Fruit fly (Drosophila melanogaster) whole organism, prepupa: Measurements from ENCODE around the gene hec.

Source experiments
- CG10669 ChIP-seq: fragments of 200-800 bp; sonication (Bioruptor generic); optimal IDR thresholded peaks from 3 replicates; lab custom pipeline; 2018; ENCODE audit warnings: missing biosample characterization, mild to moderate bottlenecking, missing genetic modification characterization, moderate library complexity
- CG1621 ChIP-seq: fragments of 200-800 bp; sonication (Bioruptor generic); optimal IDR thresholded peaks from 3 replicates; lab custom pipeline; 2018; ENCODE audit warnings: missing biosample characterization, mild to moderate bottlenecking, missing genetic modification characterization
- CG16779 ChIP-seq: fragments of 200-800 bp; sonication (Bioruptor generic); optimal IDR thresholded peaks from 3 replicates; lab custom pipeline; 2017; ENCODE audit warnings: missing biosample characterization, mild to moderate bottlenecking, missing genetic modification characterization
- CG3032 ChIP-seq: fragments of 200-800 bp; optimal IDR thresholded peaks from 2 replicates; lab custom pipeline; 2019; ENCODE audit warnings: missing biosample characterization, mild to moderate bottlenecking, missing genetic modification characterization, moderate library complexity
- CG31627 ChIP-seq: fragments of 200-800 bp; sonication (Bioruptor generic); optimal IDR thresholded peaks from 3 replicates; lab custom pipeline; 2016; ENCODE audit warnings: missing biosample characterization, missing genetic modification characterization
- CG32006 ChIP-seq: fragments of 200-800 bp; sonication (Bioruptor generic); optimal IDR thresholded peaks from 3 replicates; lab custom pipeline; 2017; ENCODE audit warnings: missing biosample characterization, mild to moderate bottlenecking, missing genetic modification characterization
- CG3919 ChIP-seq: fragments of 200-800 bp; sonication (Bioruptor generic); optimal IDR thresholded peaks from 3 replicates; lab custom pipeline; 2016; ENCODE audit warnings: missing biosample characterization, missing genetic modification characterization
- CG6276 ChIP-seq: fragments of 200-800 bp; sonication (Bioruptor generic); optimal IDR thresholded peaks from 2 replicates; lab custom pipeline; 2017; ENCODE audit warnings: missing biosample characterization, mild to moderate bottlenecking, missing genetic modification characterization
- Eip78C ChIP-seq: fragments of 200-800 bp; sonication (Bioruptor generic); peaks from one replicate; lab custom pipeline; 2016; ENCODE audit warnings: missing biosample characterization, missing genetic modification characterization
- Ets96B ChIP-seq: fragments of 200-800 bp; optimal IDR thresholded peaks from 2 replicates; lab custom pipeline; 2019; ENCODE audit warnings: missing biosample characterization, mild to moderate bottlenecking, missing genetic modification characterization, moderate library complexity
- Hr38 ChIP-seq: sonication (Bioruptor generic); optimal IDR thresholded peaks from 2 replicates; lab custom pipeline; 2016; ENCODE audit warnings: missing biosample characterization, missing genetic modification characterization
- Hr39 ChIP-seq: fragments of 200-800 bp; sonication (Bioruptor generic); optimal IDR thresholded peaks from 2 replicates; lab custom pipeline; 2016; ENCODE audit warnings: missing biosample characterization, missing genetic modification characterization
- Hr4 ChIP-seq: fragments of 200-800 bp; sonication (Bioruptor generic); optimal IDR thresholded peaks from 3 replicates; lab custom pipeline; 2016; ENCODE audit warnings: missing biosample characterization, missing genetic modification characterization
- Met ChIP-seq: fragments of 200-800 bp; sonication (Bioruptor generic); optimal IDR thresholded peaks from 3 replicates; lab custom pipeline; 2016; ENCODE audit warnings: missing biosample characterization, missing genetic modification characterization
- OdsH ChIP-seq: fragments of 200-800 bp; sonication (Bioruptor generic); optimal IDR thresholded peaks from 3 replicates; lab custom pipeline; 2016; ENCODE audit warnings: missing biosample characterization, missing genetic modification characterization
- Smox ChIP-seq: fragments of 200-800 bp; sonication (Bioruptor generic); optimal IDR thresholded peaks from 3 replicates; lab custom pipeline; 2016; ENCODE audit warnings: missing biosample characterization, missing genetic modification characterization
- Sox102F ChIP-seq: fragments of 200-800 bp; sonication (Bioruptor generic); optimal IDR thresholded peaks from 2 replicates; lab custom pipeline; 2016; ENCODE audit warnings: missing biosample characterization, mild to moderate bottlenecking, missing genetic modification characterization
- Sox14 ChIP-seq: fragments of 200-800 bp; sonication (Bioruptor generic); optimal IDR thresholded peaks from 3 replicates; lab custom pipeline; 2016; ENCODE audit warnings: missing biosample characterization, missing genetic modification characterization
- achi ChIP-seq: fragments of 200-800 bp; sonication (Bioruptor generic); optimal IDR thresholded peaks from 3 replicates; lab custom pipeline; 2016; ENCODE audit warnings: missing biosample characterization, missing genetic modification characterization
- acj6 ChIP-seq: fragments of 200-800 bp; sonication (Bioruptor generic); optimal IDR thresholded peaks from 3 replicates; lab custom pipeline; 2016; ENCODE audit warnings: missing biosample characterization, missing genetic modification characterization
- cyc ChIP-seq: fragments of 200-800 bp; sonication (Bioruptor generic); optimal IDR thresholded peaks from 3 replicates; lab custom pipeline; 2016; ENCODE audit warnings: missing biosample characterization, missing genetic modification characterization
- dac ChIP-seq: fragments of 200-800 bp; sonication (Bioruptor generic); optimal IDR thresholded peaks from 2 replicates; lab custom pipeline; 2017; ENCODE audit warnings: missing biosample characterization, mild to moderate bottlenecking, missing genetic modification characterization
- esn ChIP-seq: fragments of 200-800 bp; sonication (Bioruptor generic); optimal IDR thresholded peaks from 2 replicates; lab custom pipeline; 2016; ENCODE audit warnings: missing biosample characterization, mild to moderate bottlenecking, missing genetic modification characterization, moderate library complexity
- fkh ChIP-seq: fragments of 200-800 bp; sonication (Bioruptor generic); optimal IDR thresholded peaks from 3 replicates; lab custom pipeline; 2017; ENCODE audit warnings: missing biosample characterization, mild to moderate bottlenecking, missing genetic modification characterization, moderate library complexity
- lz ChIP-seq: fragments of 200-800 bp; sonication (Bioruptor generic); optimal IDR thresholded peaks from 3 replicates; lab custom pipeline; 2016; ENCODE audit warnings: missing biosample characterization, missing genetic modification characterization
- net ChIP-seq: fragments of 200-800 bp; sonication (Bioruptor generic); optimal IDR thresholded peaks from 3 replicates; lab custom pipeline; 2016; ENCODE audit warnings: missing biosample characterization, missing genetic modification characterization
- pdm3 ChIP-seq: fragments of 200-800 bp; sonication (Bioruptor generic); optimal IDR thresholded peaks from 3 replicates; lab custom pipeline; 2016; ENCODE audit warnings: missing biosample characterization, missing genetic modification characterization
- spab ChIP-seq: fragments of 200-800 bp; sonication (Bioruptor generic); optimal IDR thresholded peaks from 2 replicates; lab custom pipeline; 2017; ENCODE audit warnings: missing biosample characterization, mild to moderate bottlenecking, missing genetic modification characterization, missing genetic modification reagents
- ss ChIP-seq, 2 experiments: fragments of 200-800 bp; sonication (Bioruptor generic); optimal IDR thresholded peaks; 2 replicates in 1 of 2; 3 replicates in 1 of 2; lab custom pipeline; 2017 to 2018; ENCODE audit warnings: mild to moderate bottlenecking in 2 of 2, missing biosample characterization in 2 of 2, missing genetic modification characterization in 2 of 2, moderate library complexity in 1 of 2
- svp ChIP-seq: fragments of 200-800 bp; sonication (Bioruptor generic); peaks from one replicate; lab custom pipeline; 2016; ENCODE audit warnings: missing biosample characterization, missing genetic modification characterization
- topi ChIP-seq: fragments of 200-800 bp; sonication (Bioruptor generic); optimal IDR thresholded peaks from 3 replicates; lab custom pipeline; 2016; ENCODE audit warnings: missing biosample characterization, missing genetic modification characterization
- vri ChIP-seq: fragments of 200-800 bp; sonication (Bioruptor generic); optimal IDR thresholded peaks from 3 replicates; lab custom pipeline; 2016; ENCODE audit warnings: missing biosample characterization, mild to moderate bottlenecking, missing genetic modification characterization

Gene hec

DNA sequence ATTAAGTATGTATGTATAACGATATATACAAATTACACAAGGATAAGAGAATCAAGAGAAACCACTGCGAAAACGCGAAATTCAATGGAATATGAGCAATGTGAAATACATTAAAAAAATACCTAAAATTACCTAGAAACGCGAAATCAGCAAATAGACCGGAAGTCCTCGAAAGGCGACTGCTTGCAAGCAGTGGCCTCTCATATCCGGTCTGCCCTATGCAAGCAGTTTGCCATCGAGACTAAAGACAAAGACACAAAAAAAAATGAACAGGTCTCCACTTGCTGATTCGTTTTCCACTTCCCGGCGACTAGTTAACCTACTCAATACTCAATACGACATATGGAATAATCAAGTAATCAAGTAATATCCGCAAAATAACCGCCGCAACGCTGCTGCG, 9.6 kb downstream of the hec start:
- no peak for TF ChIP-seq CG16779 (tag; lab: Kevin White, UChicago)
- TF ChIP-seq esn (GFP tag; lab: Kevin White, UChicago), result no peak
- no peak for TF ChIP-seq vri (GFP tag; lab: Kevin White, UChicago)
- TF ChIP-seq Sox14 (GFP tag; lab: Kevin White, UChicago), result no peak
- TF ChIP-seq pdm3, result no peak
- TF ChIP-seq dac, result no peak
- no peak for TF ChIP-seq CG31627
- no peak for TF ChIP-seq net (GFP tag; lab: Kevin White, UChicago)
- no peak for TF ChIP-seq ss (GFP tag; optimal IDR thresholded peaks at IDR 0.05; lab: Kevin White, UChicago)
- TF ChIP-seq, all 60 proteins: peak for 0

- no peak for TF ChIP-seq pdm3
- TF ChIP-seq svp (GFP tag; lab: Kevin White, UChicago), result peak; percentile 20
These were observed 16.9 kb downstream of the hec start for dm6 chrX:12940396-12940795.

DNA sequence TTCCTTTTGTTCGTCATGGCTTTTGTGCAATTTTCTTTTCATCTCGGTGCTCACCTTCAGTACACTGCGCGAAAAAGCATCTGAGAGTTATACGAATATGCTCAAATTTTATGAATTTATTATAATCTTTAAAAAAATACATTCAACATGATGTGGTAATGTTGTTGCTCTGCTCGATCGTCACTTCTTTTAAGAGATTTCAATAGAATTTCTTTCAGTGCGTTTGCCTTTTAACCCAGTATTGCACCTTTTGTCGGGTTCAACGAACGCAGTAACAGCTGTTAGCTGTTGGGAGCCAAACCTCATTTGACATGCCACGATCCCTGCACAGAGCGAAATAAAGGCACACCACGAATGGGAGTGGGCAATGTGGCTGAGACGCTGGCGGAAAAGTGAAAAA, 17.3 kb downstream of the hec start:
- peak; percentile 18 for TF ChIP-seq Smox (GFP tag; lab: Kevin White, UChicago)
- TF ChIP-seq esn (GFP tag; lab: Kevin White, UChicago), result peak; percentile 19
- TF ChIP-seq CG3032, result peak; percentile 23
- peak; percentile 3 for TF ChIP-seq achi (GFP tag; lab: Kevin White, UChicago)
- TF ChIP-seq CG16779 (tag; lab: Kevin White, UChicago), result no peak
- TF ChIP-seq Hr39 (GFP tag; lab: Kevin White, UChicago), result peak; percentile 6
- TF ChIP-seq Sox102F (GFP tag; lab: Kevin White, UChicago), result no peak
- peak; percentile 16 for TF ChIP-seq CG10669 (GFP tag; lab: Kevin White, UChicago)
- TF ChIP-seq CG31627, result peak; percentile 8
- no peak for TF ChIP-seq CG1621 (tag; lab: Kevin White, UChicago)
- peak in 1 of 2 experiments; percentile 4 for TF ChIP-seq ss (GFP tag; optimal IDR thresholded peaks at IDR 0.05; lab: Kevin White, UChicago)
- peak; percentile 17 for TF ChIP-seq lz
- TF ChIP-seq CG3919 (GFP tag; lab: Kevin White, UChicago), result peak; percentile 3
- TF ChIP-seq fkh (GFP tag; lab: Kevin White, UChicago), result no peak
- peak; percentile 57 for TF ChIP-seq svp (GFP tag; lab: Kevin White, UChicago)
- TF ChIP-seq spab (GFP tag; lab: Kevin White, UChicago), result peak; percentile 18
- peak; percentile 0 for TF ChIP-seq Sox14 (GFP tag; lab: Kevin White, UChicago)
- TF ChIP-seq Hr38, result no peak
- TF ChIP-seq acj6 (GFP tag; lab: Kevin White, UChicago), result peak; percentile 13
- peak; percentile 41 for TF ChIP-seq topi (GFP tag; lab: Kevin White, UChicago)
- peak; percentile 25 for TF ChIP-seq Met (GFP tag; lab: Kevin White, UChicago)
- TF ChIP-seq pdm3, result peak; percentile 23
- peak; percentile 24 for TF ChIP-seq OdsH (GFP tag; lab: Kevin White, UChicago)
- TF ChIP-seq Eip78C (GFP tag; lab: Kevin White, UChicago), result peak; percentile 55
- TF ChIP-seq Hr4 (GFP tag; lab: Kevin White, UChicago), result peak; percentile 1
- no peak for TF ChIP-seq Ets96B

dm6 chrX:12939021-12939420, 18.2 kb downstream of the hec start:
- TF ChIP-seq CG6276 (GFP tag; lab: Kevin White, UChicago), result no peak
- TF ChIP-seq cyc (GFP tag; lab: Kevin White, UChicago), result no peak

dm6 chrX:12937825-12938520, 19.3 kb downstream of the hec start:
- peak; percentile 44 for TF ChIP-seq Eip78C (GFP tag; lab: Kevin White, UChicago)
- peak; percentile 2 for TF ChIP-seq CG3032
- TF ChIP-seq achi (GFP tag; lab: Kevin White, UChicago), result no peak
- TF ChIP-seq CG32006 (GFP tag; lab: Kevin White, UChicago), result no peak
- TF ChIP-seq Ets96B, result peak; percentile 4
- TF ChIP-seq esn (GFP tag; lab: Kevin White, UChicago), result peak; percentile 4
